Fruit fly (Drosophila melanogaster) Kc167 (cell line): Measurements from ENCODE around the gene 5-HT2A.

Experiments used
- Myc ChIP-seq: fragments of >200 bp; optimal IDR thresholded peaks from 2 replicates; lab custom pipeline; 2017; ENCODE audit warnings: missing external identifiers
- h ChIP-seq: fragments of >200 bp; optimal IDR thresholded peaks from 3 replicates; lab custom pipeline; 2018; ENCODE audit warnings: missing external identifiers

- TF ChIP-seq h (lab: Kevin White, UChicago) (no peak), Myc (lab: Kevin White, UChicago) (no peak)
These were observed 65.7 kb downstream of the 5-HT2A start for dm6 chr3R:4678362-4678761.
